Worm (Caenorhabditis elegans): Measurements from ENCODE around the gene F14H12.6.

ce11 chrX:4320563-4320962 lies 36.8 kb downstream of the F14H12.6 start, which contains the start of gene dop-6:
- TF ChIP-seq nhr-10 (tag; optimal IDR thresholded peaks at IDR 0.05): no peak
- TF ChIP-seq nhr-12 (tag; optimal IDR thresholded peaks at IDR 0.05): no peak
- no peak for TF ChIP-seq ztf-11 (tag; optimal IDR thresholded peaks at IDR 0.05)
- no peak for TF ChIP-seq F13H6.1 (tag; optimal IDR thresholded peaks at IDR 0.05)
- TF ChIP-seq aly-2 (tag; optimal IDR thresholded peaks at IDR 0.05): no peak
- no peak for TF ChIP-seq lin-11 (tag; optimal IDR thresholded peaks at IDR 0.05)
- no peak for TF ChIP-seq lin-39 (tag; optimal IDR thresholded peaks at IDR 0.05)

All from whole organism, L2 larva.